Fruit fly (Drosophila melanogaster): ENCODE results near the gene Wdr82.

dm6 chr2L:8327783-8328327 lies 46.4 kb upstream of the Wdr82 start:
- TF ChIP-seq Mio (GFP tag; optimal IDR thresholded peaks at IDR 0.05), result no peak
- no peak for TF ChIP-seq pan (optimal IDR thresholded peaks at IDR 0.05)
- no peak for TF ChIP-seq Myc (optimal IDR thresholded peaks at IDR 0.05)
- no peak for TF ChIP-seq brk (GFP tag; optimal IDR thresholded peaks at IDR 0.05)
- TF ChIP-seq usp (GFP tag; optimal IDR thresholded peaks at IDR 0.05), result no peak
- no peak for TF ChIP-seq sage (GFP tag; optimal IDR thresholded peaks at IDR 0.05)
- TF ChIP-seq HLH106 (tag; optimal IDR thresholded peaks at IDR 0.05), result no peak
- no peak for TF ChIP-seq Dif (GFP tag; optimal IDR thresholded peaks at IDR 0.05; ENCODE audit: partially characterized antibody)
- TF ChIP-seq sv (GFP tag; optimal IDR thresholded peaks at IDR 0.05), result no peak
- TF ChIP-seq Abd-B (GFP tag; optimal IDR thresholded peaks at IDR 0.05), result no peak
- TF ChIP-seq dsf (GFP tag; optimal IDR thresholded peaks at IDR 0.05; ENCODE audit: borderline replicate concordance), result no peak
- no peak for TF ChIP-seq psq (GFP tag; optimal IDR thresholded peaks at IDR 0.05)
- no peak for TF ChIP-seq CrebA (GFP tag; optimal IDR thresholded peaks at IDR 0.05; ENCODE audit: borderline replicate concordance)
- no peak for TF ChIP-seq Hr78 (GFP tag; optimal IDR thresholded peaks at IDR 0.05)
